Worm (Caenorhabditis elegans): ENCODE data around the gene sfxn-2.

The sfxn-2 gene

ce11 chrX:7954328-7954727 is 3.8 kb downstream of the sfxn-2 start, which contains the start of gene dct-1:
Gene dct-1 (plus strand): TSS chrX:7954354.
- no peak for TF ChIP-seq snpc-3.4 (tag; optimal IDR thresholded peaks at IDR 0.05)
- no peak for TF ChIP-seq fkh-3 (tag; optimal IDR thresholded peaks at IDR 0.05)
- TF ChIP-seq zfh-2 (GFP tag; conservative IDR thresholded peaks at IDR 0.05) = 0 out of 2 replicates have a peak, but pooled peaks have one; percentile 13
- no peak for TF ChIP-seq ztf-28 (GFP tag; IDR thresholded peaks at IDR 0.05)
- TF ChIP-seq let-526 (GFP tag; IDR thresholded peaks at IDR 0.05) = no peak
- no peak for TF ChIP-seq B0261.1 (tag; optimal IDR thresholded peaks at IDR 0.05)
- no peak for TF ChIP-seq F49E8.2 (tag; optimal IDR thresholded peaks at IDR 0.05; ENCODE audit: insufficient read depth)
- TF ChIP-seq nfya-1 (tag; optimal IDR thresholded peaks at IDR 0.05; ENCODE audit: borderline replicate concordance, insufficient read depth) = no peak
- TF ChIP-seq nhr-90 (tag; optimal IDR thresholded peaks at IDR 0.05) = no peak
- no peak for TF ChIP-seq unc-62 (GFP tag; optimal IDR thresholded peaks at IDR 0.05)
- TF ChIP-seq ceh-100 (GFP tag; IDR thresholded peaks at IDR 0.05) = no peak
- no peak for TF ChIP-seq hlh-12 (tag; optimal IDR thresholded peaks at IDR 0.05)
- no peak for TF ChIP-seq xnd-1 (tag; optimal IDR thresholded peaks at IDR 0.05)
- no peak for TF ChIP-seq madf-6 (GFP tag; IDR thresholded peaks at IDR 0.05)
- no peak for TF ChIP-seq lag-1 (GFP tag; IDR thresholded peaks at IDR 0.05)
- TF ChIP-seq die-1 (tag; optimal IDR thresholded peaks at IDR 0.05) = no peak
- no peak for TF ChIP-seq ztf-25 (GFP tag; IDR thresholded peaks at IDR 0.05)
- TF ChIP-seq ztf-26 (tag; optimal IDR thresholded peaks at IDR 0.05) = no peak
- TF ChIP-seq hmg-1.2 (GFP tag; IDR thresholded peaks at IDR 0.05) = no peak
- no peak for TF ChIP-seq akir-1 (GFP tag; optimal IDR thresholded peaks at IDR 0.05)
- no peak for TF ChIP-seq sea-2 (GFP tag; IDR thresholded peaks at IDR 0.05)
- 0 out of 2 replicates have a peak, but pooled peaks have one; percentile 9 for TF ChIP-seq C06A6.2 (GFP tag; conservative IDR thresholded peaks at IDR 0.05)
- TF ChIP-seq madf-8 (GFP tag; conservative IDR thresholded peaks at IDR 0.05) = no peak
- no peak for TF ChIP-seq athp-1 (tag; optimal IDR thresholded peaks at IDR 0.05)
- no peak for TF ChIP-seq rcor-1 (GFP tag; IDR thresholded peaks at IDR 0.05)
- TF ChIP-seq B0035.1 (tag; optimal IDR thresholded peaks at IDR 0.05) = no peak
- TF ChIP-seq atf-7 (tag; optimal IDR thresholded peaks at IDR 0.05) = peak; percentile 0

- TF ChIP-seq cebp-1 (GFP tag; IDR thresholded peaks at IDR 0.05) = no peak
- TF ChIP-seq cebp-1 (tag; optimal IDR thresholded peaks at IDR 0.05) = peak; percentile 24
- no peak for TF ChIP-seq ekl-4 (GFP tag; IDR thresholded peaks at IDR 0.05)
Observed at ce11 chrX:7953695-7954094, 4.4 kb downstream of the sfxn-2 start.

ce11 chrX:7953063-7953337 is 5.1 kb downstream of the sfxn-2 start:
- no peak for TF ChIP-seq egl-44 (GFP tag; IDR thresholded peaks at IDR 0.05)
- no peak for TF ChIP-seq mxl-1 (tag; optimal IDR thresholded peaks at IDR 0.05)

- TF ChIP-seq tbp1 (GFP tag; optimal IDR thresholded peaks at IDR 0.05) (no peak), chd-7 (tag; optimal IDR thresholded peaks at IDR 0.05) (peak; percentile 12), ets-4 (GFP tag; optimal IDR thresholded peaks at IDR 0.05) (peak; percentile 1), ama-1 (optimal IDR thresholded peaks at IDR 0.05) (peak; percentile 57), ama-1 (GFP tag; optimal IDR thresholded peaks at IDR 0.05) (no peak), nfyb-1 (GFP tag; IDR thresholded peaks at IDR 0.05) (peak; percentile 41; the same call in 1 of the 2 replicates), ztf-22 (GFP tag; optimal IDR thresholded peaks at IDR 0.05) (peak; percentile 6), F57C9.4 (tag; optimal IDR thresholded peaks at IDR 0.05) (no peak), ztf-18 (tag; optimal IDR thresholded peaks at IDR 0.05) (no peak), atf-7 (tag; optimal IDR thresholded peaks at IDR 0.05) (peak; percentile 25), nhr-80 (tag; optimal IDR thresholded peaks at IDR 0.05) (peak; percentile 10), let-607 (tag; optimal IDR thresholded peaks at IDR 0.05) (peak; percentile 16 to 45), C06A6.2 (GFP tag; conservative IDR thresholded peaks at IDR 0.05) (peak; percentile 41; the same call in 1 of the 2 replicates), lin-26 (GFP tag; IDR thresholded peaks at IDR 0.05) (peak; percentile 59; the same call in 1 of the 2 replicates), unc-62 (GFP tag; optimal IDR thresholded peaks at IDR 0.05) (peak; percentile 9), Y53F4B.3 (GFP tag; IDR thresholded peaks at IDR 0.05) (no peak), ztf-26 (tag; optimal IDR thresholded peaks at IDR 0.05) (peak; percentile 9)
Observed at ce11 chrX:7952226-7953062, 5.7 kb downstream of the sfxn-2 start.
